Worm (Caenorhabditis elegans): ENCODE results near the gene ucr-2.1.

ucr-2.1 gene

ce11 chrX:12017908-12018479, at the start of gene ucr-2.1, which contains the start of gene nmat-1:
ucr-2.1 (plus strand) TSS chrX:12018429.
nmat-1 (minus strand) TSS chrX:12018043.
- TF ChIP-seq unc-42 (tag; optimal IDR thresholded peaks at IDR 0.05) (peak; percentile 33), C08G9.2 (tag; optimal IDR thresholded peaks at IDR 0.05) (peak; percentile 64), unc-55 (GFP tag; optimal IDR thresholded peaks at IDR 0.05) (peak; percentile 45), ceh-48 (tag; optimal IDR thresholded peaks at IDR 0.05) (peak; percentile 29), Y22D7AL.16 (tag; optimal IDR thresholded peaks at IDR 0.05) (no peak), ceh-31 (tag; optimal IDR thresholded peaks at IDR 0.05) (peak; percentile 74), ceh-34 (tag; optimal IDR thresholded peaks at IDR 0.05) (peak; percentile 12), pqm-1 (tag; optimal IDR thresholded peaks at IDR 0.05) (peak; percentile 18), pha-2 (tag; optimal IDR thresholded peaks at IDR 0.05) (peak; percentile 11), ceh-14 (tag; optimal IDR thresholded peaks at IDR 0.05) (peak; percentile 62), ceh-30 (tag; optimal IDR thresholded peaks at IDR 0.05) (peak; percentile 36), ets-4 (tag; optimal IDR thresholded peaks at IDR 0.05) (peak; percentile 46), fkh-6 (tag; optimal IDR thresholded peaks at IDR 0.05) (no peak), ref-2 (tag; optimal IDR thresholded peaks at IDR 0.05) (peak; percentile 98), ama-1 (optimal IDR thresholded peaks at IDR 0.05) (no peak), ztf-16 (tag; optimal IDR thresholded peaks at IDR 0.05) (peak; percentile 9), lim-6 (tag; optimal IDR thresholded peaks at IDR 0.05) (no peak), sdc-2 (tag; optimal IDR thresholded peaks at IDR 0.05) (peak; percentile 33), elt-2 (tag; optimal IDR thresholded peaks at IDR 0.05) (peak; percentile 31), tbx-2 (tag; optimal IDR thresholded peaks at IDR 0.05) (peak; percentile 54), rnt-1 (tag; optimal IDR thresholded peaks at IDR 0.05) (peak; percentile 35), dve-1 (tag; optimal IDR thresholded peaks at IDR 0.05) (peak; percentile 37), hlh-30 (tag; optimal IDR thresholded peaks at IDR 0.05; ENCODE audit: insufficient read depth) (peak; percentile 66), nfya-1 (tag; optimal IDR thresholded peaks at IDR 0.05) (peak; percentile 37), unc-3 (GFP tag; conservative IDR thresholded peaks at IDR 0.05) (no peak), unc-3 (tag; optimal IDR thresholded peaks at IDR 0.05) (peak; percentile 18), K02D7.2 (tag; optimal IDR thresholded peaks at IDR 0.05) (no peak), pax-1 (tag; optimal IDR thresholded peaks at IDR 0.05) (no peak)

DNA sequence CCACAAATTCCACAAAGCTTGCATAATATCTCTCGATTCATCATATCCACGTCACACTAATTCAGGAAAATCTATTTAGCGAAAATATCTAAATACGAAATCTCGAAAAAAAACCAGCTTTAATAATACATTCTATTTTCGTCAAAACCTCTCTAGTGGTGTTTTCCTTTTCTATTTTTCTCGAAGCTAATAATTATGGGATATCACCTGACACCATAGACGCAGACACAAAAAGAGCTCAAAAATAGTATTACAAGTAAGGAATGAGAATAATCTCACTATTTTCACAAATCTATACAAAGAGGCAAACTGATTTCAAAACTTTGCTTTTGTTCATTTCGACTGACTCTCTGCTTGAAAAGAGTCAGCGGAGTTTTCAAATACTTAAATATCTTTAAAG, 49.1 kb upstream of the ucr-2.1 start:
- TF ChIP-seq syd-9 (tag; optimal IDR thresholded peaks at IDR 0.05) (no peak), sox-4 (tag; optimal IDR thresholded peaks at IDR 0.05) (no peak), hlh-15 (tag; optimal IDR thresholded peaks at IDR 0.05) (no peak), lin-11 (tag; optimal IDR thresholded peaks at IDR 0.05) (no peak), dmd-4 (tag; optimal IDR thresholded peaks at IDR 0.05; ENCODE audit: borderline replicate concordance) (no peak), hlh-13 (GFP tag; optimal IDR thresholded peaks at IDR 0.05) (no peak), pha-4 (tag; optimal IDR thresholded peaks at IDR 0.05) (no peak), gmeb-2 (tag; optimal IDR thresholded peaks at IDR 0.05) (no peak), tbx-2 (tag; optimal IDR thresholded peaks at IDR 0.05) (no peak), tbx-7 (tag; optimal IDR thresholded peaks at IDR 0.05) (no peak), lim-6 (tag; optimal IDR thresholded peaks at IDR 0.05) (no peak), unc-3 (GFP tag; conservative IDR thresholded peaks at IDR 0.05) (no peak), unc-3 (tag; optimal IDR thresholded peaks at IDR 0.05) (no peak)

DNA sequence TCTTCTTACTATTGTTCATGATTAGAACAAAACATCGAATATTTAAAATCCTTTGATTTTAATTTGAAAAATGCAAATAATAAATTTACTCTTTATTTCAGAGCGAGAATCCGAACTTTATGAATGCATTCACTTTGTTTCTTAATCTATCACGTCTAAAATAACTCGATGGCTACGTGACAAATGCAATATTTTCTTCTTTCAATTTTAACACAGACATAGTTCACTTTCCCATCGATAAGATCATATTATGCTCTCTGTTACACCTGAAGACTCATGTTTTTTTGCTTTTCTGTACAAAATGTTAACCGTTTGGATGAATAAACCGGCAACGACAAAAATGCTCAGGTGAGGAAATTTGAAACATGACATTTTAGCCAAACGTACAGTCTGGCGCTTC, 48.7 kb upstream of the ucr-2.1 start:
- TF ChIP-seq tbx-2 (tag; optimal IDR thresholded peaks at IDR 0.05) (no peak), dve-1 (tag; optimal IDR thresholded peaks at IDR 0.05) (no peak), nfya-1 (tag; optimal IDR thresholded peaks at IDR 0.05) (no peak), che-1 (tag; optimal IDR thresholded peaks at IDR 0.05) (no peak), fkh-10 (GFP tag; optimal IDR thresholded peaks at IDR 0.05) (no peak), C38D4.7 (GFP tag; optimal IDR thresholded peaks at IDR 0.05) (no peak)
